Worm (Caenorhabditis elegans): ENCODE results near the gene Y45G12C.1.

ce11 chrV:2577603-2578002 is 12.1 kb downstream of the Y45G12C.1 start, which contains the start of gene srt-4:
- no peak for TF ChIP-seq lin-13 (GFP tag; optimal IDR thresholded peaks at IDR 0.05)
- TF ChIP-seq irx-1 (tag; optimal IDR thresholded peaks at IDR 0.05), result no peak
- TF ChIP-seq unc-86 (tag; optimal IDR thresholded peaks at IDR 0.05), result no peak
- no peak for TF ChIP-seq ceh-82 (tag; optimal IDR thresholded peaks at IDR 0.05)
- no peak for TF ChIP-seq unc-62 (GFP tag; optimal IDR thresholded peaks at IDR 0.05)
- no peak for TF ChIP-seq F16B12.6 (tag; optimal IDR thresholded peaks at IDR 0.05)
- TF ChIP-seq lin-15B (tag; optimal IDR thresholded peaks at IDR 0.05), result no peak

All from whole organism, L1 larva.